Fruit fly (Drosophila melanogaster) whole organism, prepupa: ENCODE results near the gene Tis11.

ENCODE experiments used
- Blimp-1 ChIP-seq: fragments of 200-800 bp; sonication (Bioruptor generic); optimal IDR thresholded peaks from 3 replicates; lab custom pipeline; 2017; ENCODE audit warnings: missing biosample characterization, missing genetic modification characterization, mild to moderate bottlenecking, moderate library complexity, missing genetic modification reagents
- CG3919 ChIP-seq: fragments of 200-800 bp; sonication (Bioruptor generic); optimal IDR thresholded peaks from 3 replicates; lab custom pipeline; 2016; ENCODE audit warnings: missing biosample characterization, missing genetic modification characterization
- CG4318 ChIP-seq: fragments of 200-800 bp; sonication (Bioruptor generic); optimal IDR thresholded peaks from 3 replicates; lab custom pipeline; 2017; ENCODE audit warnings: missing biosample characterization, mild to moderate bottlenecking, missing genetic modification characterization
- CG6808 ChIP-seq: fragments of 200-800 bp; sonication (Bioruptor generic); optimal IDR thresholded peaks from 3 replicates; lab custom pipeline; 2017; ENCODE audit warnings: missing biosample characterization, missing genetic modification characterization, mild to moderate bottlenecking, moderate library complexity, missing genetic modification reagents
- CG6854 ChIP-seq: fragments of 200-800 bp; sonication (Bioruptor generic); optimal IDR thresholded peaks from 2 replicates; lab custom pipeline; 2017; ENCODE audit warnings: missing biosample characterization, mild to moderate bottlenecking, missing genetic modification characterization
- CG8319 ChIP-seq: fragments of 200-800 bp; sonication (Bioruptor generic); optimal IDR thresholded peaks from 3 replicates; lab custom pipeline; 2016; ENCODE audit warnings: missing biosample characterization, missing genetic modification characterization
- Eip93F ChIP-seq: fragments of 200-800 bp; sonication (Bioruptor generic); optimal IDR thresholded peaks from 2 replicates; lab custom pipeline; 2016; ENCODE audit warnings: missing biosample characterization, mild to moderate bottlenecking, missing genetic modification characterization
- Hr39 ChIP-seq: fragments of 200-800 bp; sonication (Bioruptor generic); optimal IDR thresholded peaks from 2 replicates; lab custom pipeline; 2016; ENCODE audit warnings: missing biosample characterization, missing genetic modification characterization
- Sox14 ChIP-seq: fragments of 200-800 bp; sonication (Bioruptor generic); optimal IDR thresholded peaks from 3 replicates; lab custom pipeline; 2016; ENCODE audit warnings: missing biosample characterization, missing genetic modification characterization
- achi ChIP-seq: fragments of 200-800 bp; sonication (Bioruptor generic); optimal IDR thresholded peaks from 3 replicates; lab custom pipeline; 2016; ENCODE audit warnings: missing biosample characterization, missing genetic modification characterization
- acj6 ChIP-seq: fragments of 200-800 bp; sonication (Bioruptor generic); optimal IDR thresholded peaks from 3 replicates; lab custom pipeline; 2016; ENCODE audit warnings: missing biosample characterization, missing genetic modification characterization
- salr ChIP-seq, 2 experiments: fragments of 200-800 bp; sonication (Bioruptor generic); optimal IDR thresholded peaks; 3 replicates each; lab custom pipeline; 2016 to 2018; ENCODE audit warnings: missing biosample characterization in 2 of 2, missing genetic modification characterization in 2 of 2, mild to moderate bottlenecking in 1 of 2
- svp ChIP-seq: fragments of 200-800 bp; sonication (Bioruptor generic); peaks from one replicate; lab custom pipeline; 2016; ENCODE audit warnings: missing biosample characterization, missing genetic modification characterization
- topi ChIP-seq: fragments of 200-800 bp; sonication (Bioruptor generic); optimal IDR thresholded peaks from 3 replicates; lab custom pipeline; 2016; ENCODE audit warnings: missing biosample characterization, missing genetic modification characterization

DNA sequence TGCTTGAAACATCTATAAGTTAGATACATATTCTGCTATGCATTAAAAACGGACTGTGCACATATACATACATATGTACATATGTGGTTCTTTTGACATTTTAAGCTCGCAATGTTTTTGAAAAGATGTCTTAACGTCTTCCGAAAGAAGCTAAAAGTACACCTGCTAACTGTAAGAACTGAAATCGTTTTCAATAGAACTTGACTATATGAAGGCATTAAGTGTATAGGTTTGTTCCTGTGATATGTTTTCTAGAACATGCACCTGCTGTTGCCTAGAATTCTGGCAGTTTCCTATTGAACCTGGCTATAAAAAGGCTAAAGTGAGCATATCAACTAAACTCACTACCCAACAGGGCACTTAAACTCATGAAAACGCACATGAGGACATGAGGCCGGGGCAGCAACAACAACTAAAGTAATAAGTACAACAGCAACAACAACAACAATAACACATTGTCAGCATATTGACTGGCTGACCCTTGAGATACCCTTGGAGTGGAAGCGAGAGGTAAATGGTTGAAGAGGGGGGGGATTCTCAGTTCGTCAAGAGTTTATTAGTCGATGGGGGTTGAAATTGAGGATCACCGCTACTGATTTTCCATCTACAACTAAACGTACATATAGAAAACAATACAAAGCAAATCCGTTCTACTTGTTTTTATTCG is 5.0 kb downstream of the Tis11 start:
- no peak for TF ChIP-seq Hr39 (GFP tag; lab: Kevin White, UChicago)
- TF ChIP-seq Blimp-1, result no peak
- no peak for TF ChIP-seq CG8319 (GFP tag; lab: Kevin White, UChicago)
- no peak for TF ChIP-seq CG4318 (GFP tag; lab: Kevin White, UChicago)
- TF ChIP-seq Sox14 (GFP tag; lab: Kevin White, UChicago), result no peak
- TF ChIP-seq CG6854 (GFP tag; lab: Kevin White, UChicago), result no peak
- TF ChIP-seq svp, result peak; percentile 84
- TF ChIP-seq salr (GFP tag; optimal IDR thresholded peaks at IDR 0.05; lab: Kevin White, UChicago), result no peak
- TF ChIP-seq topi (GFP tag; lab: Kevin White, UChicago), result no peak
- no peak for TF ChIP-seq achi (GFP tag; lab: Kevin White, UChicago)
- no peak for TF ChIP-seq Eip93F (GFP tag; lab: Kevin White, UChicago)
- no peak for TF ChIP-seq CG3919 (GFP tag; lab: Kevin White, UChicago)
- TF ChIP-seq acj6, result no peak
- TF ChIP-seq CG6808, result no peak
